Fruit fly (Drosophila melanogaster) whole organism, embryonic: ENCODE measurements around the gene CG14718.

Source experiments
- Adf1 ChIP-seq: fragments of 200-800 bp; sonication (Bioruptor generic); IDR thresholded peaks from 2 replicates; pipeline ENCODE4 v1.3.6; 2022; ENCODE audit warnings: missing biosample characterization, missing genetic modification characterization
- Aef1 ChIP-seq: fragments of 200-800 bp; sonication (Bioruptor generic); IDR thresholded peaks from 3 replicates; pipeline ENCODE4 v1.3.6; 2022; ENCODE audit warnings: missing biosample characterization, missing genetic modification characterization
- Atf3 ChIP-seq: fragments of 200-800 bp; sonication (Bioruptor generic); optimal IDR thresholded peaks from 3 replicates; lab custom pipeline; 2016; ENCODE audit warnings: missing biosample characterization, missing genetic modification characterization
- BEAF-32 ChIP-seq: fragments of 200-800 bp; sonication (Bioruptor generic); optimal IDR thresholded peaks from 3 replicates; lab custom pipeline; 2017; ENCODE audit warnings: missing biosample characterization, missing genetic modification characterization, mild to moderate bottlenecking, moderate library complexity, missing genetic modification reagents
- CG10147 ChIP-seq: fragments of 200-800 bp; sonication (Bioruptor generic); optimal IDR thresholded peaks from 2 replicates; lab custom pipeline; 2019; ENCODE audit warnings: missing biosample characterization, mild to moderate bottlenecking, missing genetic modification characterization, moderate library complexity
- CG10274 ChIP-seq: fragments of 200-800 bp; sonication (Bioruptor generic); optimal IDR thresholded peaks from 3 replicates; lab custom pipeline; 2017; ENCODE audit warnings: missing biosample characterization, mild to moderate bottlenecking, missing genetic modification characterization
- CG10431 ChIP-seq: fragments of 200-800 bp; sonication (Bioruptor generic); optimal IDR thresholded peaks from 3 replicates; lab custom pipeline; 2018; ENCODE audit warnings: missing biosample characterization, mild to moderate bottlenecking, missing genetic modification characterization
- CG11504 ChIP-seq: fragments of 200-800 bp; sonication (Bioruptor generic); optimal IDR thresholded peaks from 3 replicates; lab custom pipeline; 2019; ENCODE audit warnings: missing biosample characterization, mild to moderate bottlenecking, missing genetic modification characterization, moderate library complexity
- CG11696 ChIP-seq: fragments of 200-800 bp; sonication (Bioruptor generic); IDR thresholded peaks from 2 replicates; pipeline ENCODE4 v1.3.6; 2022; ENCODE audit warnings: missing biosample characterization, missing genetic modification characterization
- CG12299 ChIP-seq: fragments of 200-800 bp; sonication (Bioruptor generic); optimal IDR thresholded peaks from 2 replicates; lab custom pipeline; 2018; ENCODE audit warnings: missing biosample characterization, mild to moderate bottlenecking, missing genetic modification characterization
- CG13123 ChIP-seq: fragments of 200-800 bp; sonication (Bioruptor generic); optimal IDR thresholded peaks from 2 replicates; lab custom pipeline; 2016; ENCODE audit warnings: missing biosample characterization, missing genetic modification characterization
- CG14710 ChIP-seq: fragments of 200-800 bp; sonication (Bioruptor generic); optimal IDR thresholded peaks from 3 replicates; lab custom pipeline; 2019; ENCODE audit warnings: missing biosample characterization, mild to moderate bottlenecking, missing genetic modification characterization, moderate library complexity
- CG16815 ChIP-seq: fragments of 200-800 bp; sonication (Bioruptor generic); optimal IDR thresholded peaks from 3 replicates; lab custom pipeline; 2017; ENCODE audit warnings: missing biosample characterization, mild to moderate bottlenecking, missing genetic modification characterization
- CG18262 ChIP-seq: fragments of 200-800 bp; optimal IDR thresholded peaks from 3 replicates; lab custom pipeline; 2019; ENCODE audit warnings: missing biosample characterization, mild to moderate bottlenecking, missing genetic modification characterization, moderate library complexity
- CG31441 ChIP-seq: fragments of 200-800 bp; sonication (Bioruptor generic); IDR thresholded peaks from 2 replicates; pipeline ENCODE4 v1.3.6; 2022; ENCODE audit warnings: missing biosample characterization, missing genetic modification characterization
- CG4730 ChIP-seq: fragments of 200-800 bp; sonication (Bioruptor generic); IDR thresholded peaks from 2 replicates; pipeline ENCODE4 v1.3.6; 2022; ENCODE audit warnings: missing biosample characterization, missing genetic modification characterization
- CG6272 ChIP-seq: fragments of 200-800 bp; sonication (Bioruptor generic); IDR thresholded peaks from 2 replicates; pipeline ENCODE4 v1.3.6; 2022; ENCODE audit warnings: missing biosample characterization, missing genetic modification characterization
- CG9437 ChIP-seq: fragments of 200-800 bp; sonication (Bioruptor generic); optimal IDR thresholded peaks from 2 replicates; lab custom pipeline; 2018; ENCODE audit warnings: missing biosample characterization, mild to moderate bottlenecking, missing genetic modification characterization
- CG9817 ChIP-seq: fragments of 200-800 bp; sonication (Bioruptor generic); optimal IDR thresholded peaks from 2 replicates; lab custom pipeline; 2018; ENCODE audit warnings: missing biosample characterization, mild to moderate bottlenecking, missing genetic modification characterization, moderate library complexity
- CTCF ChIP-seq: fragments of 200-800 bp; sonication (Bioruptor generic); optimal IDR thresholded peaks from 2 replicates; lab custom pipeline; 2017; ENCODE audit warnings: missing biosample characterization, mild to moderate bottlenecking, missing genetic modification characterization, moderate library complexity
- Chrac-16 ChIP-seq: fragments of 200-800 bp; sonication (Bioruptor generic); optimal IDR thresholded peaks from 3 replicates; lab custom pipeline; 2016; ENCODE audit warnings: missing biosample characterization, missing genetic modification characterization
- Elba2 ChIP-seq: fragments of 200-800 bp; sonication (Bioruptor generic); optimal IDR thresholded peaks from 3 replicates; lab custom pipeline; 2016; ENCODE audit warnings: missing biosample characterization, missing genetic modification characterization
- HHEX ChIP-seq: fragments of 200-800 bp; sonication (Bioruptor generic); optimal IDR thresholded peaks from 3 replicates; lab custom pipeline; 2017; ENCODE audit warnings: missing biosample characterization, mild to moderate bottlenecking, missing genetic modification characterization, missing genetic modification reagents
- Lim3 ChIP-seq: fragments of 200-800 bp; sonication (Bioruptor generic); IDR thresholded peaks from 2 replicates; pipeline ENCODE4 v1.3.6; 2022; ENCODE audit warnings: missing biosample characterization, missing genetic modification characterization
- NC2β ChIP-seq: fragments of 200-800 bp; sonication (Bioruptor generic); optimal IDR thresholded peaks from 2 replicates; lab custom pipeline; 2016; ENCODE audit warnings: missing biosample characterization, missing genetic modification characterization
- Nf-YB ChIP-seq: fragments of 200-800 bp; sonication (Bioruptor generic); optimal IDR thresholded peaks from 3 replicates; lab custom pipeline; 2019; ENCODE audit warnings: missing biosample characterization, mild to moderate bottlenecking, missing genetic modification characterization, moderate library complexity
- Pdp1 ChIP-seq, 2 experiments: fragments of 200-800 bp; sonication (Bioruptor generic); optimal IDR thresholded peaks; 3 replicates each; lab custom pipeline; 2016; ENCODE audit warnings: missing biosample characterization in 2 of 2, missing genetic modification characterization in 2 of 2, mild to moderate bottlenecking in 1 of 2, moderate library complexity in 1 of 2
- Rx ChIP-seq: fragments of 200-800 bp; sonication (Bioruptor generic); IDR thresholded peaks from 2 replicates; pipeline ENCODE4 v1.3.6; 2022; ENCODE audit warnings: missing biosample characterization, missing genetic modification characterization
- Spps ChIP-seq: fragments of 200-800 bp; sonication (Bioruptor generic); optimal IDR thresholded peaks from 2 replicates; lab custom pipeline; 2018; ENCODE audit warnings: missing biosample characterization, mild to moderate bottlenecking, missing genetic modification characterization
- Xrp1 ChIP-seq: fragments of 200-800 bp; sonication (Bioruptor generic); IDR thresholded peaks from 2 replicates; pipeline ENCODE4 v1.3.6; 2022; ENCODE audit warnings: missing biosample characterization, missing genetic modification characterization
- bsh ChIP-seq, 2 experiments: fragments of 200-800 bp; sonication (Bioruptor generic); optimal IDR thresholded peaks; 2 replicates each; lab custom pipeline; 2017 to 2018; ENCODE audit warnings: mild to moderate bottlenecking in 2 of 2, missing biosample characterization in 2 of 2, missing genetic modification characterization in 2 of 2, moderate library complexity in 1 of 2
- chinmo ChIP-seq: fragments of 200-800 bp; sonication (Bioruptor generic); IDR thresholded peaks from 4 replicates; pipeline ENCODE4 v1.3.6; 2022; ENCODE audit warnings: missing biosample characterization, missing genetic modification characterization; ENCODE audit not compliant: partially characterized antibody
- jumu ChIP-seq: fragments of 200-800 bp; sonication (Bioruptor generic); optimal IDR thresholded peaks from 3 replicates; lab custom pipeline; 2016; ENCODE audit warnings: missing biosample characterization, missing genetic modification characterization
- nerfin-1 ChIP-seq: fragments of 200-800 bp; sonication (Bioruptor generic); optimal IDR thresholded peaks from 3 replicates; lab custom pipeline; 2019; ENCODE audit warnings: missing biosample characterization, mild to moderate bottlenecking, missing genetic modification characterization, moderate library complexity
- onecut ChIP-seq: fragments of 200-800 bp; sonication (Bioruptor generic); IDR thresholded peaks from 2 replicates; pipeline ENCODE4 v1.3.6; 2022; ENCODE audit warnings: missing biosample characterization, missing genetic modification characterization
- org-1 ChIP-seq: fragments of 200-800 bp; sonication (Bioruptor generic); optimal IDR thresholded peaks from 2 replicates; lab custom pipeline; 2017; ENCODE audit warnings: missing biosample characterization, missing genetic modification characterization
- otp ChIP-seq: fragments of 200-800 bp; sonication (Bioruptor generic); IDR thresholded peaks from 3 replicates; pipeline ENCODE4, ENCODE4 v1.3.6; 2022; ENCODE audit warnings: missing biosample characterization, missing genetic modification characterization
- pho ChIP-seq: fragments of 200-800 bp; sonication (Bioruptor generic); optimal IDR thresholded peaks from 2 replicates; lab custom pipeline; 2016; ENCODE audit warnings: missing biosample characterization, missing genetic modification characterization
- pita ChIP-seq: fragments of 200-800 bp; sonication (Bioruptor generic); optimal IDR thresholded peaks from 2 replicates; lab custom pipeline; 2017; ENCODE audit warnings: missing biosample characterization, mild to moderate bottlenecking, missing genetic modification characterization
- row ChIP-seq: fragments of 200-800 bp; sonication (Bioruptor generic); IDR thresholded peaks from 3 replicates; pipeline ENCODE4 v1.3.6; 2022; ENCODE audit warnings: missing biosample characterization, missing genetic modification characterization
- sqz ChIP-seq: fragments of 200-800 bp; sonication (Bioruptor generic); optimal IDR thresholded peaks from 3 replicates; lab custom pipeline; 2018; ENCODE audit warnings: missing biosample characterization, mild to moderate bottlenecking, missing genetic modification characterization
- stwl ChIP-seq: fragments of 200-800 bp; sonication (Bioruptor generic); optimal IDR thresholded peaks from 3 replicates; lab custom pipeline; 2018; ENCODE audit warnings: missing biosample characterization, mild to moderate bottlenecking, missing genetic modification characterization, moderate library complexity
- sug ChIP-seq: fragments of 200-800 bp; optimal IDR thresholded peaks from 2 replicates; lab custom pipeline; 2019; ENCODE audit warnings: missing biosample characterization, mild to moderate bottlenecking, missing genetic modification characterization, moderate library complexity
- tap ChIP-seq: fragments of 200-800 bp; optimal IDR thresholded peaks from 3 replicates; lab custom pipeline; 2019; ENCODE audit warnings: missing biosample characterization, mild to moderate bottlenecking, missing genetic modification characterization, moderate library complexity
- tin ChIP-seq: fragments of 200-800 bp; sonication (Bioruptor generic); optimal IDR thresholded peaks from 3 replicates; lab custom pipeline; 2016; ENCODE audit warnings: missing biosample characterization, missing genetic modification characterization
- toy ChIP-seq: fragments of 200-800 bp; sonication (Bioruptor generic); IDR thresholded peaks from 2 replicates; pipeline ENCODE4 v1.3.6; 2022; ENCODE audit warnings: missing biosample characterization, missing genetic modification characterization
- unc-4 ChIP-seq: fragments of 200-800 bp; sonication (Bioruptor generic); IDR thresholded peaks from 2 replicates; pipeline ENCODE4 v1.3.6; 2022; ENCODE audit warnings: missing biosample characterization, missing genetic modification characterization; ENCODE audit not compliant: partially characterized antibody
- vnd ChIP-seq: fragments of 200-800 bp; sonication (Bioruptor generic); IDR thresholded peaks from 3 replicates; pipeline ENCODE4 v1.3.6; 2022; ENCODE audit warnings: missing biosample characterization, missing genetic modification characterization; ENCODE audit not compliant: partially characterized antibody
- yki ChIP-seq: fragments of >200 bp; optimal IDR thresholded peaks from 3 replicates; lab custom pipeline; 2018
- zfh1 ChIP-seq: fragments of 200-800 bp; sonication (Bioruptor generic); IDR thresholded peaks from 3 replicates; pipeline ENCODE4 v1.3.6; 2022; ENCODE audit warnings: missing biosample characterization, missing genetic modification characterization

The CG14718 gene

dm6 chr3R:11673955-11674663 is 26.3 kb upstream of the CG14718 start, which contains the start of gene CG14715 (continued):
- peak; percentile 44 for TF ChIP-seq tin (GFP tag; lab: Kevin White, UChicago)
- TF ChIP-seq CG14710 (tag; lab: Kevin White, UChicago) = peak; percentile 86
- no peak for TF ChIP-seq CG10147 (GFP tag; lab: Kevin White, UChicago)
- peak; percentile 74 for TF ChIP-seq CG11504 (tag; lab: Kevin White, UChicago)
- TF ChIP-seq Spps (tag; lab: Kevin White, UChicago) = no peak
- TF ChIP-seq CG10274 = no peak
- TF ChIP-seq vnd = no peak
- peak; percentile 17 for TF ChIP-seq nerfin-1 (tag; lab: Kevin White, UChicago)
- no peak for TF ChIP-seq CG16815 (GFP tag; lab: Kevin White, UChicago)
- TF ChIP-seq CG13123 = no peak
- TF ChIP-seq pita (GFP tag; lab: Kevin White, UChicago) = no peak
- no peak for TF ChIP-seq org-1
- TF ChIP-seq row = peak; percentile 82
- TF ChIP-seq unc-4 (GFP tag; lab: Robert Waterston, UW) = peak; percentile 51; the same call in 1 of the 2 replicates
- no peak for TF ChIP-seq CG4730 (GFP tag; lab: Robert Waterston, UW)
- TF ChIP-seq otp (GFP tag; lab: Robert Waterston, UW) = no peak
- TF ChIP-seq jumu (GFP tag; lab: Kevin White, UChicago) = peak; percentile 45
- TF ChIP-seq chinmo = no peak
- TF ChIP-seq CG18262 (tag; lab: Kevin White, UChicago) = peak; percentile 31
- TF ChIP-seq zfh1 (GFP tag; lab: Robert Waterston, UW) = no peak
- TF ChIP-seq CTCF (GFP tag; lab: Kevin White, UChicago) = peak; percentile 23
- no peak for TF ChIP-seq toy (GFP tag; lab: Robert Waterston, UW)
- peak; percentile 34 to 63 for TF ChIP-seq Pdp1 (GFP tag; optimal IDR thresholded peaks at IDR 0.05; lab: Kevin White, UChicago)
- no peak for TF ChIP-seq HHEX (GFP tag; lab: Kevin White, UChicago)
- no peak for TF ChIP-seq onecut
- TF ChIP-seq BEAF-32 (GFP tag; lab: Kevin White, UChicago) = peak; percentile 69
- no peak for TF ChIP-seq CG11696 (GFP tag; lab: Robert Waterston, UW)
- peak; percentile 51 for TF ChIP-seq pho
- no peak for TF ChIP-seq Lim3 (GFP tag; lab: Robert Waterston, UW)
- TF ChIP-seq Rx (GFP tag; lab: Robert Waterston, UW) = 0 out of 2 replicates have a peak, but pooled peaks have one; percentile 14
- TF ChIP-seq CG9437 = no peak
- no peak for TF ChIP-seq CG12299 (tag; lab: Kevin White, UChicago)
- TF ChIP-seq Atf3 (GFP tag; lab: Kevin White, UChicago) = peak; percentile 38
- peak; percentile 19 for TF ChIP-seq sug (tag; lab: Kevin White, UChicago)
- TF ChIP-seq CG31441 (GFP tag; lab: Robert Waterston, UW) = peak; percentile 64
- TF ChIP-seq bsh (GFP tag; optimal IDR thresholded peaks at IDR 0.05; lab: Kevin White, UChicago) = peak in 1 of 2 experiments; percentile 20
- peak; percentile 8 for TF ChIP-seq Nf-YB (GFP tag; lab: Kevin White, UChicago)
- TF ChIP-seq yki = no peak
- TF ChIP-seq CG10431 (GFP tag; lab: Kevin White, UChicago) = no peak
- no peak for TF ChIP-seq tap (tag; lab: Kevin White, UChicago)
- TF ChIP-seq Adf1 (GFP tag; lab: Robert Waterston, UW) = no peak
- no peak for TF ChIP-seq CG6272
- TF ChIP-seq Aef1 (GFP tag; lab: Robert Waterston, UW) = no peak
- TF ChIP-seq Elba2 (GFP tag; lab: Kevin White, UChicago) = peak; percentile 4
- TF ChIP-seq sqz (GFP tag; lab: Kevin White, UChicago) = no peak
- TF ChIP-seq Chrac-16 (GFP tag; lab: Kevin White, UChicago) = peak; percentile 39
- peak; percentile 47 for TF ChIP-seq NC2β (GFP tag; lab: Kevin White, UChicago)
- peak; percentile 69 for TF ChIP-seq stwl (tag; lab: Kevin White, UChicago)
- peak; percentile 56; the same call in 1 of the 2 replicates for TF ChIP-seq Xrp1 (GFP tag; lab: Robert Waterston, UW)
- peak; percentile 35 for TF ChIP-seq CG9817
